Fruit fly (Drosophila melanogaster) whole organism, embryonic: ENCODE data around the gene Ire1.
A peak's percentile ranks its signal among the peaks of the same experiment; 100 is the strongest.

ENCODE experiments used
- Atf3 ChIP-seq: fragments of 200-800 bp; sonication (Bioruptor generic); optimal IDR thresholded peaks from 3 replicates; lab custom pipeline; 2016; ENCODE audit warnings: missing biosample characterization, missing genetic modification characterization
- B-H2 ChIP-seq: fragments of 200-800 bp; sonication (Bioruptor generic); optimal IDR thresholded peaks from 2 replicates; lab custom pipeline; 2018; ENCODE audit warnings: missing biosample characterization, mild to moderate bottlenecking, missing genetic modification characterization
- CG10979 ChIP-seq: fragments of 200-800 bp; sonication (Bioruptor generic); optimal IDR thresholded peaks from 2 replicates; lab custom pipeline; 2018; ENCODE audit warnings: missing biosample characterization, mild to moderate bottlenecking, missing genetic modification characterization, moderate library complexity
- CG11093 ChIP-seq: fragments of 200-800 bp; sonication (Bioruptor generic); IDR thresholded peaks from 3 replicates; pipeline ENCODE4 v1.3.6; 2022; ENCODE audit warnings: missing biosample characterization, missing genetic modification characterization
- CG12104 ChIP-seq: fragments of 200-800 bp; sonication (Bioruptor generic); optimal IDR thresholded peaks from 3 replicates; lab custom pipeline; 2016; ENCODE audit warnings: missing biosample characterization, missing genetic modification characterization
- CG1233 ChIP-seq: fragments of 200-800 bp; sonication (Bioruptor generic); optimal IDR thresholded peaks from 4 replicates; lab custom pipeline; 2018; ENCODE audit warnings: missing biosample characterization, mild to moderate bottlenecking, missing genetic modification characterization
- CG12744 ChIP-seq: fragments of 200-800 bp; sonication (Bioruptor generic); optimal IDR thresholded peaks from 2 replicates; lab custom pipeline; 2016; ENCODE audit warnings: missing biosample characterization, missing genetic modification characterization
- CG15269 ChIP-seq: fragments of 200-800 bp; sonication (Bioruptor generic); optimal IDR thresholded peaks from 2 replicates; lab custom pipeline; 2018; ENCODE audit warnings: missing biosample characterization, mild to moderate bottlenecking, missing genetic modification characterization, moderate library complexity
- CG2712 ChIP-seq: fragments of 200-800 bp; optimal IDR thresholded peaks from 3 replicates; lab custom pipeline; 2019; ENCODE audit warnings: missing biosample characterization, mild to moderate bottlenecking, missing genetic modification characterization, moderate library complexity
- CG32532 ChIP-seq: fragments of 200-800 bp; sonication (Bioruptor generic); IDR thresholded peaks from 2 replicates; pipeline ENCODE4 v1.3.6; 2022; ENCODE audit warnings: missing biosample characterization, missing genetic modification characterization
- CG3281 ChIP-seq: fragments of 200-800 bp; sonication (Bioruptor generic); optimal IDR thresholded peaks from 3 replicates; lab custom pipeline; 2017; ENCODE audit warnings: missing biosample characterization, mild to moderate bottlenecking, missing genetic modification characterization
- CG4360 ChIP-seq: fragments of 200-800 bp; sonication (Bioruptor generic); IDR thresholded peaks from 2 replicates; pipeline ENCODE4 v1.3.6; 2022; ENCODE audit warnings: missing biosample characterization, missing genetic modification characterization
- CG7745 ChIP-seq: fragments of 200-800 bp; sonication (Bioruptor generic); optimal IDR thresholded peaks from 2 replicates; lab custom pipeline; 2018; ENCODE audit warnings: missing biosample characterization, mild to moderate bottlenecking, missing genetic modification characterization, moderate library complexity
- CG8765 ChIP-seq: fragments of 200-800 bp; sonication (Bioruptor generic); IDR thresholded peaks from 2 replicates; pipeline ENCODE4 v1.3.6; 2022; ENCODE audit warnings: missing biosample characterization, missing genetic modification characterization
- CG8944 ChIP-seq: fragments of 200-800 bp; sonication (Bioruptor generic); optimal IDR thresholded peaks from 3 replicates; lab custom pipeline; 2016; ENCODE audit warnings: missing biosample characterization, missing genetic modification characterization
- D ChIP-seq, 2 experiments: fragments of 200-800 bp in 1 of 2; fragments of >200 bp in 1 of 2; sonication (Bioruptor generic) in 1 of 2; optimal IDR thresholded peaks; 2 replicates in 1 of 2; 3 replicates in 1 of 2; lab custom pipeline; 2017; ENCODE audit warnings: mild to moderate bottlenecking in 1 of 2, missing biosample characterization in 1 of 2, missing genetic modification characterization in 1 of 2, missing genetic modification reagents in 1 of 2
- Dip2 ChIP-seq: fragments of 200-800 bp; sonication (Bioruptor generic); IDR thresholded peaks from 2 replicates; pipeline ENCODE4 v1.3.6; 2022; ENCODE audit warnings: missing biosample characterization, missing genetic modification characterization
- Gsc ChIP-seq: fragments of 200-800 bp; sonication (Bioruptor generic); IDR thresholded peaks from 2 replicates; pipeline ENCODE4 v1.3.6; 2022; ENCODE audit warnings: missing biosample characterization, missing genetic modification characterization
- HHEX ChIP-seq: fragments of 200-800 bp; sonication (Bioruptor generic); optimal IDR thresholded peaks from 3 replicates; lab custom pipeline; 2017; ENCODE audit warnings: missing biosample characterization, mild to moderate bottlenecking, missing genetic modification characterization, missing genetic modification reagents
- Hmr ChIP-seq: fragments of 200-800 bp; sonication (Bioruptor generic); optimal IDR thresholded peaks from 3 replicates; lab custom pipeline; 2017; ENCODE audit warnings: mild to moderate bottlenecking, missing biosample characterization, missing genetic modification reagents, missing genetic modification characterization
- Hr3 ChIP-seq: fragments of 200-800 bp; sonication (Bioruptor generic); optimal IDR thresholded peaks from 3 replicates; lab custom pipeline; 2016; ENCODE audit warnings: missing biosample characterization, missing genetic modification characterization
- Lpt ChIP-seq: fragments of >200 bp; optimal IDR thresholded peaks from 2 replicates; lab custom pipeline; 2018; ENCODE audit warnings: missing biosample characterization, missing genetic modification characterization
- Mes4 ChIP-seq: fragments of 200-800 bp; sonication (Bioruptor generic); optimal IDR thresholded peaks from 2 replicates; lab custom pipeline; 2016; ENCODE audit warnings: missing biosample characterization, missing genetic modification characterization
- Myb ChIP-seq: fragments of 200-800 bp; sonication (Bioruptor generic); optimal IDR thresholded peaks from 2 replicates; lab custom pipeline; 2016; ENCODE audit warnings: missing biosample characterization, missing genetic modification characterization
- NFAT ChIP-seq: fragments of 200-800 bp; sonication (Bioruptor generic); IDR thresholded peaks from 2 replicates; pipeline ENCODE4 v1.3.6; 2022; ENCODE audit warnings: missing biosample characterization, missing genetic modification characterization
- Pdp1 ChIP-seq, 2 experiments: fragments of 200-800 bp; sonication (Bioruptor generic); optimal IDR thresholded peaks; 3 replicates each; lab custom pipeline; 2016; ENCODE audit warnings: missing biosample characterization in 2 of 2, missing genetic modification characterization in 2 of 2, mild to moderate bottlenecking in 1 of 2, moderate library complexity in 1 of 2
- Ravus ChIP-seq: fragments of 200-800 bp; sonication (Bioruptor generic); IDR thresholded peaks from 2 replicates; pipeline ENCODE4 v1.3.6; 2022; ENCODE audit warnings: missing biosample characterization, missing genetic modification characterization
- Sox100B ChIP-seq: fragments of 200-800 bp; sonication (Bioruptor generic); optimal IDR thresholded peaks from 3 replicates; lab custom pipeline; 2018; ENCODE audit warnings: missing biosample characterization, mild to moderate bottlenecking, missing genetic modification characterization
- ash1 ChIP-seq: fragments of 200-800 bp; sonication (Bioruptor generic); optimal IDR thresholded peaks from 2 replicates; lab custom pipeline; 2018; ENCODE audit warnings: missing biosample characterization, mild to moderate bottlenecking, missing genetic modification characterization
- chm ChIP-seq: fragments of 200-800 bp; sonication (Bioruptor generic); IDR thresholded peaks from 2 replicates; pipeline ENCODE4 v1.3.6; 2022; ENCODE audit warnings: missing biosample characterization, missing genetic modification characterization
- croc ChIP-seq: fragments of 200-800 bp; sonication (Bioruptor generic); conservative IDR thresholded peaks from 3 replicates; pipeline ENCODE4 v1.3.6; 2022; ENCODE audit warnings: missing biosample characterization, missing genetic modification characterization
- dimm ChIP-seq: fragments of 200-800 bp; sonication (Bioruptor generic); IDR thresholded peaks from 2 replicates; pipeline ENCODE4 v1.3.6; 2022; ENCODE audit warnings: missing biosample characterization, missing genetic modification characterization
- eve ChIP-seq, 2 experiments: fragments of >200 bp; optimal IDR thresholded peaks; 2 replicates each; lab custom pipeline; 2017; ENCODE audit warnings: missing biosample characterization in 2 of 2, missing genetic modification characterization in 2 of 2
- eyg ChIP-seq: fragments of 200-800 bp; sonication (Bioruptor generic); optimal IDR thresholded peaks from 3 replicates; lab custom pipeline; 2016; ENCODE audit warnings: missing biosample characterization, missing genetic modification characterization
- gsb-n ChIP-seq: fragments of 200-800 bp; sonication (Bioruptor generic); optimal IDR thresholded peaks from 3 replicates; lab custom pipeline; 2018; ENCODE audit warnings: missing biosample characterization, mild to moderate bottlenecking, missing genetic modification characterization
- insv ChIP-seq, 2 experiments: fragments of 200-800 bp; sonication (Bioruptor generic); optimal IDR thresholded peaks; 3 replicates each; lab custom pipeline; 2016 to 2018; ENCODE audit warnings: missing biosample characterization in 2 of 2, missing genetic modification characterization in 2 of 2
- jing ChIP-seq: fragments of 200-800 bp; sonication (Bioruptor generic); optimal IDR thresholded peaks from 2 replicates; lab custom pipeline; 2018; ENCODE audit warnings: missing biosample characterization, mild to moderate bottlenecking, missing genetic modification characterization
- kah ChIP-seq: fragments of 200-800 bp; sonication (Bioruptor generic); optimal IDR thresholded peaks from 2 replicates; lab custom pipeline; 2018; ENCODE audit warnings: missing biosample characterization, mild to moderate bottlenecking, missing genetic modification characterization
- kay ChIP-seq: fragments of 200-800 bp; sonication (Bioruptor generic); optimal IDR thresholded peaks from 2 replicates; lab custom pipeline; 2016; ENCODE audit warnings: missing biosample characterization, missing genetic modification characterization
- luna ChIP-seq: fragments of 200-800 bp; sonication (Bioruptor generic); optimal IDR thresholded peaks from 2 replicates; lab custom pipeline; 2016; ENCODE audit warnings: missing biosample characterization, missing genetic modification characterization
- maf-S ChIP-seq: fragments of 200-800 bp; sonication (Bioruptor generic); optimal IDR thresholded peaks from 2 replicates; lab custom pipeline; 2016; ENCODE audit warnings: missing biosample characterization, missing genetic modification characterization
- oc ChIP-seq: fragments of 200-800 bp; sonication (Bioruptor generic); optimal IDR thresholded peaks from 2 replicates; lab custom pipeline; 2018; ENCODE audit warnings: missing biosample characterization, mild to moderate bottlenecking, missing genetic modification characterization, moderate library complexity
- onecut ChIP-seq: fragments of 200-800 bp; sonication (Bioruptor generic); IDR thresholded peaks from 2 replicates; pipeline ENCODE4 v1.3.6; 2022; ENCODE audit warnings: missing biosample characterization, missing genetic modification characterization
- salm ChIP-seq: fragments of 200-800 bp; sonication (Bioruptor generic); optimal IDR thresholded peaks from 2 replicates; lab custom pipeline; 2018; ENCODE audit warnings: missing biosample characterization, mild to moderate bottlenecking, missing genetic modification characterization
- tll ChIP-seq, 2 experiments: fragments of 200-800 bp in 1 of 2; fragments of >200 bp in 1 of 2; sonication (Bioruptor generic) in 1 of 2; optimal IDR thresholded peaks; 2 replicates each; lab custom pipeline; 2017 to 2019; ENCODE audit warnings: missing biosample characterization in 2 of 2, missing genetic modification characterization in 2 of 2, mild to moderate bottlenecking in 1 of 2, moderate library complexity in 1 of 2
- tna ChIP-seq: fragments of 200-800 bp; sonication (Bioruptor generic); IDR thresholded peaks from 2 replicates; pipeline ENCODE4 v1.3.6; 2022; ENCODE audit warnings: missing biosample characterization, missing genetic modification characterization; ENCODE audit not compliant: partially characterized antibody
- toy ChIP-seq: fragments of 200-800 bp; sonication (Bioruptor generic); IDR thresholded peaks from 2 replicates; pipeline ENCODE4 v1.3.6; 2022; ENCODE audit warnings: missing biosample characterization, missing genetic modification characterization
- z ChIP-seq: fragments of 200-800 bp; sonication (Bioruptor generic); IDR thresholded peaks from 3 replicates; pipeline ENCODE4 v1.3.6; 2022; ENCODE audit warnings: missing biosample characterization, missing genetic modification characterization
- zfh1 ChIP-seq: fragments of 200-800 bp; sonication (Bioruptor generic); IDR thresholded peaks from 3 replicates; pipeline ENCODE4 v1.3.6; 2022; ENCODE audit warnings: missing biosample characterization, missing genetic modification characterization

The Ire1 gene

dm6 chr3R:19846870-19847590, 14.1 kb downstream of the Ire1 start, which contains the start of gene MICU3 (continued):
- TF ChIP-seq Hmr (GFP tag; lab: Kevin White, UChicago): peak; percentile 30
- TF ChIP-seq jing (GFP tag; lab: Kevin White, UChicago): peak; percentile 21
- TF ChIP-seq oc (tag; lab: Kevin White, UChicago): no peak
- no peak for TF ChIP-seq toy (GFP tag; lab: Robert Waterston, UW)
- peak; percentile 6 for TF ChIP-seq gsb-n (tag; lab: Kevin White, UChicago)
- peak; percentile 52 for TF ChIP-seq Atf3 (GFP tag; lab: Kevin White, UChicago)
- TF ChIP-seq D (optimal IDR thresholded peaks at IDR 0.05; lab: Kevin White, UChicago): no peak
- peak; percentile 13 for TF ChIP-seq D (GFP tag; optimal IDR thresholded peaks at IDR 0.05; lab: Kevin White, UChicago)
- TF ChIP-seq onecut (GFP tag; lab: Robert Waterston, UW): no peak
- no peak for TF ChIP-seq insv (GFP tag; optimal IDR thresholded peaks at IDR 0.05; lab: Kevin White, UChicago)
- TF ChIP-seq tll (GFP tag; optimal IDR thresholded peaks at IDR 0.05; lab: Kevin White, UChicago): peak in 1 of 2 experiments; percentile 45
- TF ChIP-seq z (GFP tag; lab: Robert Waterston, UW): no peak
- TF ChIP-seq Sox100B (GFP tag; lab: Kevin White, UChicago): peak; percentile 51
- TF ChIP-seq maf-S (GFP tag; lab: Kevin White, UChicago): peak; percentile 57
- TF ChIP-seq kah (GFP tag; lab: Kevin White, UChicago): no peak
- TF ChIP-seq CG7745 (tag; lab: Kevin White, UChicago): no peak
- TF ChIP-seq CG4360 (GFP tag; lab: Robert Waterston, UW): no peak
- peak; percentile 47 for TF ChIP-seq kay (GFP tag; lab: Kevin White, UChicago)
- peak; percentile 49 for TF ChIP-seq luna (GFP tag; lab: Kevin White, UChicago)
- TF ChIP-seq Dip2 (GFP tag; lab: Robert Waterston, UW): no peak
- TF ChIP-seq CG8944 (GFP tag; lab: Kevin White, UChicago): peak; percentile 71
- TF ChIP-seq salm (tag; lab: Kevin White, UChicago): no peak
- TF ChIP-seq eyg (GFP tag; lab: Kevin White, UChicago): no peak
- TF ChIP-seq CG12744 (GFP tag; lab: Kevin White, UChicago): peak; percentile 28
- no peak for TF ChIP-seq B-H2 (GFP tag; lab: Kevin White, UChicago)
- TF ChIP-seq CG10979 (tag; lab: Kevin White, UChicago): peak; percentile 37
- TF ChIP-seq CG3281 (GFP tag; lab: Kevin White, UChicago): peak; percentile 43
- no peak for TF ChIP-seq CG11093 (GFP tag; lab: Robert Waterston, UW)
- peak; percentile 37 for TF ChIP-seq Mes4 (GFP tag; lab: Kevin White, UChicago)
- TF ChIP-seq chm: peak; percentile 71; the same call in 1 of the 2 replicates
- peak; percentile 60 for TF ChIP-seq CG15269 (tag; lab: Kevin White, UChicago)
- peak; percentile 72; the same call in 2 of the 3 replicates for TF ChIP-seq zfh1 (GFP tag; lab: Robert Waterston, UW)
- no peak for TF ChIP-seq tna (GFP tag; lab: Robert Waterston, UW)
- TF ChIP-seq HHEX (GFP tag; lab: Kevin White, UChicago): peak; percentile 18
- TF ChIP-seq CG32532: peak; percentile 73
- TF ChIP-seq Pdp1 (GFP tag; optimal IDR thresholded peaks at IDR 0.05; lab: Kevin White, UChicago): peak; percentile 56 to 67
- peak; percentile 44 for TF ChIP-seq CG12104
- peak; percentile 43 for TF ChIP-seq CG2712
- peak; percentile 46 for TF ChIP-seq Myb (GFP tag; lab: Kevin White, UChicago)
- TF ChIP-seq dimm (GFP tag; lab: Robert Waterston, UW): no peak
- TF ChIP-seq ash1 (GFP tag; lab: Kevin White, UChicago): no peak
- TF ChIP-seq CG1233: peak; percentile 26
- TF ChIP-seq Lpt: no peak
- TF ChIP-seq Hr3 (GFP tag; lab: Kevin White, UChicago): peak; percentile 75
- peak in 1 of 2 experiments; percentile 87 for TF ChIP-seq eve (GFP tag; optimal IDR thresholded peaks at IDR 0.05; lab: Kevin White, UChicago)
- peak; percentile 17; the same call in 1 of the 3 replicates for TF ChIP-seq croc (GFP tag; lab: Robert Waterston, UW)
- no peak for TF ChIP-seq Ravus (GFP tag; lab: Robert Waterston, UW)
- TF ChIP-seq CG8765 (GFP tag; lab: Robert Waterston, UW): peak; percentile 9; the same call in 1 of the 2 replicates
- TF ChIP-seq Gsc (GFP tag; lab: Robert Waterston, UW): no peak
- TF ChIP-seq NFAT (GFP tag; lab: Robert Waterston, UW): peak; percentile 79
